Worm (Caenorhabditis elegans) whole organism, L3 larva: ENCODE results near the gene unc-25.

Experiments
- aly-2 ChIP-seq: fragments of 150-350 bp; optimal IDR thresholded peaks from 2 replicates; lab custom pipeline; 2014; ENCODE audit warnings: missing biosample characterization, missing genetic modification characterization
- ceh-9 ChIP-seq: sonication (generic microtip); optimal IDR thresholded peaks from 2 replicates; lab custom pipeline; 2018; ENCODE audit warnings: missing biosample characterization, missing genetic modification characterization
- nhr-23 ChIP-seq: fragments of 150-350 bp; optimal IDR thresholded peaks from 2 replicates; lab custom pipeline; 2014; ENCODE audit warnings: missing biosample characterization, missing genetic modification reagents, missing genetic modification characterization
- ztf-11 ChIP-seq: fragments of 150-350 bp; optimal IDR thresholded peaks from 2 replicates; lab custom pipeline; 2014; ENCODE audit warnings: missing biosample characterization, missing genetic modification characterization

DNA sequence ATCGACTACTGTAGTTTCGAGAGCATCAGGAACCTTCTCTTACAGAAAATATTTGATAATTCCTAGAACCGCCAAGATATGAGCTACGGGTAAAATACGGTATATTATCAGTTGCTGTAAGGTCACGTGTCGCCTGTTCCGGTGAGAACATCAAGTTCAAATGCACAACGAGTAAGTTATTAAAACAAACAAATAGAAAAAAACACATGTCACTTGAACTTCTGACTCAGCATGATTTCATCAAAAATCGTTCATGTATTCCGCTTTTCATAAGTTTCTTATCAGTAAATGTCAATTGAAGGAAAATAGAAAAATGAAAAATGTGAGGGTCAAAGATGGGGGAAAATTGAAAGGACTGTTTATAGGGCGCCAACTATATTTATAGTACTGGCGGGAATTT, 18.3 kb downstream of the unc-25 start:
- TF ChIP-seq ceh-9: no peak
- TF ChIP-seq nhr-23 (tag; lab: Kevin White, UChicago): no peak
- TF ChIP-seq aly-2: no peak
- no peak for TF ChIP-seq ztf-11 (tag; lab: Kevin White, UChicago)
